Fruit fly (Drosophila melanogaster) whole organism, embryonic: Measurements from ENCODE around the gene CG15818.

Experiments
- Antp ChIP-seq: fragments of 200-800 bp; sonication (Bioruptor generic); optimal IDR thresholded peaks from 3 replicates; lab custom pipeline; 2016; ENCODE audit warnings: missing biosample characterization, missing genetic modification characterization
- Asciz ChIP-seq: fragments of 200-800 bp; sonication (Bioruptor generic); optimal IDR thresholded peaks from 2 replicates; lab custom pipeline; 2017; ENCODE audit warnings: missing biosample characterization, mild to moderate bottlenecking, missing genetic modification characterization, missing genetic modification reagents
- CG10543 ChIP-seq: fragments of 200-800 bp; sonication (Bioruptor generic); optimal IDR thresholded peaks from 3 replicates; lab custom pipeline; 2017; ENCODE audit warnings: missing biosample characterization, mild to moderate bottlenecking, missing genetic modification characterization, moderate library complexity
- CG12155 ChIP-seq: fragments of 200-800 bp; sonication (Bioruptor generic); optimal IDR thresholded peaks from 3 replicates; lab custom pipeline; 2016; ENCODE audit warnings: missing biosample characterization, missing genetic modification characterization
- CG12659 ChIP-seq: fragments of 200-800 bp; sonication (Bioruptor generic); optimal IDR thresholded peaks from 3 replicates; lab custom pipeline; 2017; ENCODE audit warnings: mild to moderate bottlenecking, missing biosample characterization, missing genetic modification reagents, missing genetic modification characterization
- CG12744 ChIP-seq: fragments of 200-800 bp; sonication (Bioruptor generic); optimal IDR thresholded peaks from 2 replicates; lab custom pipeline; 2016; ENCODE audit warnings: missing biosample characterization, missing genetic modification characterization
- CG12942 ChIP-seq: fragments of 200-800 bp; sonication (Bioruptor generic); optimal IDR thresholded peaks from 3 replicates; lab custom pipeline; 2016; ENCODE audit warnings: missing biosample characterization, missing genetic modification characterization
- CG13287 ChIP-seq: fragments of 200-800 bp; sonication (Bioruptor generic); IDR thresholded peaks from 2 replicates; pipeline ENCODE4 v1.3.6; 2022; ENCODE audit warnings: missing biosample characterization, missing genetic modification characterization; ENCODE audit not compliant: partially characterized antibody
- CG13894 ChIP-seq: fragments of 200-800 bp; sonication (Bioruptor generic); optimal IDR thresholded peaks from 3 replicates; lab custom pipeline; 2018; ENCODE audit warnings: missing biosample characterization, mild to moderate bottlenecking, missing genetic modification characterization, moderate library complexity
- CG15073 ChIP-seq: fragments of 200-800 bp; sonication (Bioruptor generic); optimal IDR thresholded peaks from 2 replicates; lab custom pipeline; 2016; ENCODE audit warnings: missing biosample characterization, missing genetic modification characterization
- CG15514 ChIP-seq: fragments of 200-800 bp; sonication (Bioruptor generic); optimal IDR thresholded peaks from 3 replicates; lab custom pipeline; 2017; ENCODE audit warnings: missing biosample characterization, missing genetic modification characterization, mild to moderate bottlenecking, moderate library complexity, missing genetic modification reagents
- CG17186 ChIP-seq: fragments of 200-800 bp; sonication (Bioruptor generic); optimal IDR thresholded peaks from 3 replicates; lab custom pipeline; 2017; ENCODE audit warnings: missing biosample characterization, missing genetic modification reagents, missing genetic modification characterization
- CG18764 ChIP-seq: fragments of 200-800 bp; sonication (Bioruptor generic); optimal IDR thresholded peaks from 3 replicates; lab custom pipeline; 2016; ENCODE audit warnings: missing biosample characterization, missing genetic modification characterization
- CG2712 ChIP-seq: fragments of 200-800 bp; optimal IDR thresholded peaks from 3 replicates; lab custom pipeline; 2019; ENCODE audit warnings: missing biosample characterization, mild to moderate bottlenecking, missing genetic modification characterization, moderate library complexity
- CG34376 ChIP-seq: fragments of 200-800 bp; sonication (Bioruptor generic); optimal IDR thresholded peaks from 2 replicates; lab custom pipeline; 2018; ENCODE audit warnings: missing biosample characterization, mild to moderate bottlenecking, missing genetic modification characterization
- CG4854 ChIP-seq: fragments of 200-800 bp; sonication (Bioruptor generic); optimal IDR thresholded peaks from 2 replicates; lab custom pipeline; 2016; ENCODE audit warnings: missing biosample characterization, missing genetic modification characterization, inconsistent platforms
- CG8359 ChIP-seq: fragments of 200-800 bp; sonication (Bioruptor generic); optimal IDR thresholded peaks from 2 replicates; lab custom pipeline; 2017; ENCODE audit warnings: missing biosample characterization, mild to moderate bottlenecking, missing genetic modification characterization, borderline replicate concordance
- CG8944 ChIP-seq: fragments of 200-800 bp; sonication (Bioruptor generic); optimal IDR thresholded peaks from 3 replicates; lab custom pipeline; 2016; ENCODE audit warnings: missing biosample characterization, missing genetic modification characterization
- CG9797 ChIP-seq: fragments of 200-800 bp; sonication (Bioruptor generic); optimal IDR thresholded peaks from 3 replicates; lab custom pipeline; 2018; ENCODE audit warnings: missing biosample characterization, mild to moderate bottlenecking, missing genetic modification characterization
- CG9817 ChIP-seq: fragments of 200-800 bp; sonication (Bioruptor generic); optimal IDR thresholded peaks from 2 replicates; lab custom pipeline; 2018; ENCODE audit warnings: missing biosample characterization, mild to moderate bottlenecking, missing genetic modification characterization, moderate library complexity
- Doc2 ChIP-seq: fragments of 200-800 bp; sonication (Bioruptor generic); IDR thresholded peaks from 2 replicates; pipeline ENCODE4 v1.3.6; 2022; ENCODE audit warnings: missing biosample characterization, missing genetic modification characterization
- Eip74EF ChIP-seq, 2 experiments: fragments of 200-800 bp in 1 of 2; fragments of >200 bp in 1 of 2; sonication (Bioruptor generic) in 1 of 2; optimal IDR thresholded peaks; 2 replicates each; lab custom pipeline; 2017 to 2019; ENCODE audit warnings: missing biosample characterization in 2 of 2, missing genetic modification characterization in 2 of 2, mild to moderate bottlenecking in 1 of 2, moderate library complexity in 1 of 2
- Ets65A ChIP-seq: fragments of 200-800 bp; sonication (Bioruptor generic); peaks from one replicate; lab custom pipeline; 2016; ENCODE audit warnings: missing biosample characterization, missing genetic modification characterization
- Ets97D ChIP-seq: fragments of 200-800 bp; sonication (Bioruptor generic); optimal IDR thresholded peaks from 3 replicates; lab custom pipeline; 2016; ENCODE audit warnings: missing biosample characterization, missing genetic modification characterization
- HLH54F ChIP-seq: fragments of 200-800 bp; sonication (Bioruptor generic); optimal IDR thresholded peaks from 3 replicates; lab custom pipeline; 2016; ENCODE audit warnings: missing biosample characterization, missing genetic modification characterization
- Lpt ChIP-seq: fragments of >200 bp; optimal IDR thresholded peaks from 2 replicates; lab custom pipeline; 2018; ENCODE audit warnings: missing biosample characterization, missing genetic modification characterization
- Max ChIP-seq: fragments of 200-800 bp; sonication (Bioruptor generic); optimal IDR thresholded peaks from 2 replicates; lab custom pipeline; 2016; ENCODE audit warnings: missing biosample characterization, mild to moderate bottlenecking, missing genetic modification characterization
- Pdp1 ChIP-seq, 2 experiments: fragments of 200-800 bp; sonication (Bioruptor generic); optimal IDR thresholded peaks; 3 replicates each; lab custom pipeline; 2016; ENCODE audit warnings: missing biosample characterization in 2 of 2, missing genetic modification characterization in 2 of 2, mild to moderate bottlenecking in 1 of 2, moderate library complexity in 1 of 2
- Poxn ChIP-seq: fragments of 200-800 bp; sonication (Bioruptor generic); IDR thresholded peaks from 2 replicates; pipeline ENCODE4 v1.3.6; 2022; ENCODE audit warnings: missing biosample characterization, missing genetic modification characterization
- Rx ChIP-seq: fragments of 200-800 bp; sonication (Bioruptor generic); IDR thresholded peaks from 2 replicates; pipeline ENCODE4 v1.3.6; 2022; ENCODE audit warnings: missing biosample characterization, missing genetic modification characterization
- Sox100B ChIP-seq: fragments of 200-800 bp; sonication (Bioruptor generic); optimal IDR thresholded peaks from 3 replicates; lab custom pipeline; 2018; ENCODE audit warnings: missing biosample characterization, mild to moderate bottlenecking, missing genetic modification characterization
- YL-1 ChIP-seq: fragments of 200-800 bp; sonication (Bioruptor generic); optimal IDR thresholded peaks from 3 replicates; lab custom pipeline; 2017; ENCODE audit warnings: missing biosample characterization, mild to moderate bottlenecking, missing genetic modification characterization
- ato ChIP-seq: fragments of 200-800 bp; sonication (Bioruptor generic); IDR thresholded peaks from 2 replicates; pipeline ENCODE4 v1.3.6; 2022; ENCODE audit warnings: missing biosample characterization, missing genetic modification characterization; ENCODE audit not compliant: partially characterized antibody
- caup ChIP-seq: fragments of 200-800 bp; sonication (Bioruptor generic); optimal IDR thresholded peaks from 3 replicates; lab custom pipeline; 2017; ENCODE audit warnings: missing biosample characterization, mild to moderate bottlenecking, missing genetic modification characterization, moderate library complexity; ENCODE audit not compliant: severe bottlenecking
- crol ChIP-seq: fragments of 200-800 bp; sonication (Bioruptor generic); IDR thresholded peaks from 2 replicates; pipeline ENCODE4 v1.3.6; 2022; ENCODE audit warnings: missing biosample characterization, missing genetic modification characterization
- crp ChIP-seq, 2 experiments: fragments of 200-800 bp; sonication (Bioruptor generic); optimal IDR thresholded peaks; 2 replicates in 1 of 2; 3 replicates in 1 of 2; lab custom pipeline; 2017; ENCODE audit warnings: missing biosample characterization in 2 of 2, missing genetic modification characterization in 2 of 2, mild to moderate bottlenecking in 1 of 2, moderate library complexity in 1 of 2
- exex ChIP-seq: fragments of 200-800 bp; sonication (Bioruptor generic); optimal IDR thresholded peaks from 4 replicates; lab custom pipeline; 2018; ENCODE audit warnings: missing biosample characterization, mild to moderate bottlenecking, missing genetic modification characterization, moderate library complexity
- gcm ChIP-seq: fragments of 200-800 bp; sonication (Bioruptor generic); optimal IDR thresholded peaks from 2 replicates; lab custom pipeline; 2019; ENCODE audit warnings: missing biosample characterization, mild to moderate bottlenecking, missing genetic modification characterization, moderate library complexity
- h ChIP-seq: fragments of >200 bp; optimal IDR thresholded peaks from 2 replicates; lab custom pipeline; 2017
- hb ChIP-seq: fragments of 200-800 bp; sonication (Bioruptor generic); IDR thresholded peaks from 3 replicates; pipeline ENCODE4 v1.3.6; 2022; ENCODE audit warnings: missing biosample characterization, missing genetic modification characterization; ENCODE audit not compliant: partially characterized antibody
- hkb ChIP-seq, 2 experiments: fragments of 200-800 bp in 1 of 2; fragments of >200 bp in 1 of 2; sonication (Bioruptor generic) in 1 of 2; IDR thresholded peaks in 1 of 2; optimal IDR thresholded peaks in 1 of 2; 2 replicates each; pipeline versions ENCODE4 v1.3.6 to Lab custom; 2017 to 2022; ENCODE audit warnings: missing biosample characterization in 1 of 2, missing genetic modification characterization in 1 of 2
- onecut ChIP-seq: fragments of 200-800 bp; sonication (Bioruptor generic); IDR thresholded peaks from 2 replicates; pipeline ENCODE4 v1.3.6; 2022; ENCODE audit warnings: missing biosample characterization, missing genetic modification characterization
- otp ChIP-seq: fragments of 200-800 bp; sonication (Bioruptor generic); IDR thresholded peaks from 3 replicates; pipeline ENCODE4, ENCODE4 v1.3.6; 2022; ENCODE audit warnings: missing biosample characterization, missing genetic modification characterization
- pho ChIP-seq: fragments of 200-800 bp; sonication (Bioruptor generic); optimal IDR thresholded peaks from 2 replicates; lab custom pipeline; 2016; ENCODE audit warnings: missing biosample characterization, missing genetic modification characterization
- pita ChIP-seq: fragments of 200-800 bp; sonication (Bioruptor generic); optimal IDR thresholded peaks from 2 replicates; lab custom pipeline; 2017; ENCODE audit warnings: missing biosample characterization, mild to moderate bottlenecking, missing genetic modification characterization
- ro ChIP-seq: fragments of 200-800 bp; sonication (Bioruptor generic); IDR thresholded peaks from 2 replicates; pipeline ENCODE4 v1.3.6; 2022; ENCODE audit warnings: missing biosample characterization, missing genetic modification characterization
- tup ChIP-seq: fragments of 200-800 bp; sonication (Bioruptor generic); optimal IDR thresholded peaks from 2 replicates; lab custom pipeline; 2016; ENCODE audit warnings: missing biosample characterization, mild to moderate bottlenecking, missing genetic modification characterization, moderate library complexity

The CG15818 gene

DNA sequence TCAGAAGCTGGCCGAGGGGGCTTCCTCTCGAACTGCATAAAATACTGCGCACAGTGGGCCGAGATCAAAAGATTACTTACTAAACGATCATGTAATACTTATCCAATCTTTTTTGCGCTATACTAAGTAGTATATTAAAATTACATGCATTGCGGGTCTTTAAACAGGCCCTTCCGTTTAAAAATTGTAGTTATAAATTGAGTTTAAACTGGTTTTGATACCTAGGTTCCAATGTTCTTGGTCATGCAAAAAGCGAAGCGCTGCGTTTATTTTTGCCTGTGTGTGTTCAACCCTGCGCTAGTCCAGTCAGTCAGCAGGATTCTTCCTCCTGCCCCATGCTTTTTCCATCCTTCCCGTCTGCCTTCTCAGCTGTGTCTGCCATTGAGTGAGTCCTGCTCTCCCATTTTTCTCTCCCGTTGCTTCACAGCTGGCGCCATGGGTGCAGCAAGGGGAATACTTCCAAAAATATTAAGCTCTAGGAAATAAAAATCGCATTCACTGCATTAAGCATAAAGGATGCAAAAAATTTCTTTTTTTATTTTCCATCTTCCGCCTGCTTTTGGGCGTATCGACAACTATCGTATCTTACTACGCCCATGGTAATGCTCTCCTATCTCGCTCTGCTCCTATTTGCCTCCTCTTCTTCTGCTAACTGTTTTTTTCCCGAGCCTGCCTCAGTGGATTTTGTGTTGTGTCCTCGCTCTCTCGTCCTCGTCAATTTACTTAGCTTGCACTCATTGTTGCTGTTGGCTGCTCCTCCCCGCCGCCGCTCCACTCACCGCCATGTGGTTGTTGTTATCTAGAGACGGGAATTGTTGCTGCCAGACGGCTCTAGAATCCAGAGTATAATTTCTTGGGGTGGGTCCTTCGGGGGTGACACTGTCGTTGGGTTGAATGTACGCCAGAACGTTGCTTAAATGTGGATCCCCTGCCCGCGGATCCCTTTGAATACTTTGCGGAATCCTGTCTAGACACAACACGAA lies 9.9 kb downstream of the CG15818 start (continued):
- no peak for TF ChIP-seq CG8359 (GFP tag; lab: Kevin White, UChicago)
- peak; percentile 68 for TF ChIP-seq pho (GFP tag; lab: Kevin White, UChicago)
- TF ChIP-seq Ets97D (GFP tag; lab: Kevin White, UChicago), result no peak
- TF ChIP-seq CG8944 (GFP tag; lab: Kevin White, UChicago), result peak; percentile 65
- peak in 1 of 2 experiments; percentile 24 for TF ChIP-seq crp (GFP tag; optimal IDR thresholded peaks at IDR 0.05; lab: Kevin White, UChicago)
- TF ChIP-seq CG9797 (GFP tag; lab: Kevin White, UChicago), result no peak
- peak; percentile 37 for TF ChIP-seq tup (GFP tag; lab: Kevin White, UChicago)
- TF ChIP-seq pita (GFP tag; lab: Kevin White, UChicago), result no peak
- peak; percentile 2 to 45 for TF ChIP-seq Pdp1 (GFP tag; optimal IDR thresholded peaks at IDR 0.05; lab: Kevin White, UChicago)
- peak; percentile 62 for TF ChIP-seq CG15514 (GFP tag; lab: Kevin White, UChicago)
- TF ChIP-seq crol, result 0 out of 2 replicates have a peak, but pooled peaks have one; percentile 36
- no peak for TF ChIP-seq hkb (optimal IDR thresholded peaks at IDR 0.05; lab: Kevin White, UChicago)
- peak; percentile 60 for TF ChIP-seq hkb (GFP tag; IDR thresholded peaks at IDR 0.05; lab: Robert Waterston, UW)
- TF ChIP-seq Eip74EF (GFP tag; optimal IDR thresholded peaks at IDR 0.05; lab: Kevin White, UChicago), result no peak
- TF ChIP-seq Antp (GFP tag; lab: Kevin White, UChicago), result peak; percentile 78
- TF ChIP-seq hb (GFP tag; lab: Robert Waterston, UW), result no peak
- TF ChIP-seq CG18764 (GFP tag; lab: Kevin White, UChicago), result no peak
- TF ChIP-seq CG9817 (tag; lab: Kevin White, UChicago), result peak; percentile 50
- TF ChIP-seq CG12155 (GFP tag; lab: Kevin White, UChicago), result peak; percentile 40
- TF ChIP-seq CG34376 (GFP tag; lab: Kevin White, UChicago), result no peak
- peak; percentile 59 for TF ChIP-seq Rx (GFP tag; lab: Robert Waterston, UW)
- TF ChIP-seq CG15073, result no peak
- TF ChIP-seq CG12744 (GFP tag; lab: Kevin White, UChicago), result no peak
- peak; percentile 81 for TF ChIP-seq HLH54F (GFP tag; lab: Kevin White, UChicago)
- TF ChIP-seq Ets65A (GFP tag; lab: Kevin White, UChicago), result peak; percentile 91
- TF ChIP-seq ato (GFP tag; lab: Robert Waterston, UW), result no peak
- peak; percentile 62 for TF ChIP-seq CG12659 (GFP tag; lab: Kevin White, UChicago)
- no peak for TF ChIP-seq Lpt (GFP tag; lab: Kevin White, UChicago)
- TF ChIP-seq YL-1 (GFP tag; lab: Kevin White, UChicago), result no peak
- no peak for TF ChIP-seq otp (GFP tag; lab: Robert Waterston, UW)
- TF ChIP-seq Doc2 (GFP tag; lab: Robert Waterston, UW), result no peak
- peak; percentile 38 for TF ChIP-seq onecut (GFP tag; lab: Robert Waterston, UW)
- no peak for TF ChIP-seq CG17186 (GFP tag; lab: Kevin White, UChicago)
- no peak for TF ChIP-seq Asciz (GFP tag; lab: Kevin White, UChicago)
- TF ChIP-seq h, result no peak
- TF ChIP-seq exex (tag; lab: Kevin White, UChicago), result peak; percentile 1
- peak; percentile 29; the same call in 1 of the 2 replicates for TF ChIP-seq Poxn (GFP tag; lab: Robert Waterston, UW)
- no peak for TF ChIP-seq Sox100B (GFP tag; lab: Kevin White, UChicago)
- no peak for TF ChIP-seq CG10543 (GFP tag; lab: Kevin White, UChicago)
- TF ChIP-seq CG2712 (tag; lab: Kevin White, UChicago), result peak; percentile 19
- peak; percentile 71 for TF ChIP-seq caup (GFP tag; lab: Kevin White, UChicago)
- TF ChIP-seq CG12942 (GFP tag; lab: Kevin White, UChicago), result peak; percentile 19
- TF ChIP-seq ro (GFP tag; lab: Robert Waterston, UW), result no peak
- TF ChIP-seq CG13894 (tag; lab: Kevin White, UChicago), result peak; percentile 81
- TF ChIP-seq CG13287 (GFP tag; lab: Robert Waterston, UW), result no peak
- TF ChIP-seq gcm (GFP tag; lab: Kevin White, UChicago), result no peak
- TF ChIP-seq Max, result no peak
- no peak for TF ChIP-seq CG4854 (GFP tag; lab: Kevin White, UChicago)
